Worm (Caenorhabditis elegans) whole organism, early embryonic: ENCODE results near the gene F32E10.5.

Source experiments
- B0310.2 ChIP-seq: sonication (generic microtip); optimal IDR thresholded peaks from 2 replicates; lab custom pipeline; 2016; ENCODE audit warnings: mild to moderate bottlenecking, missing genetic modification characterization, missing compliant biosample characterization
- ama-1 ChIP-seq: fragments of 150-350 bp; optimal IDR thresholded peaks from 2 replicates; lab custom pipeline; 2014
- hmg-4 ChIP-seq: fragments of 200-800 bp; sonication (Bioruptor generic); optimal IDR thresholded peaks from 2 replicates; lab custom pipeline; 2018; ENCODE audit warnings: mild to moderate bottlenecking, missing genetic modification characterization, missing compliant biosample characterization
- hnd-1 ChIP-seq: sonication (generic microtip); optimal IDR thresholded peaks from 2 replicates; lab custom pipeline; 2016; ENCODE audit warnings: missing genetic modification characterization, missing compliant biosample characterization
- pes-1 ChIP-seq: fragments of 200-800 bp; sonication (Bioruptor generic); IDR thresholded peaks from 2 replicates; pipeline ENCODE4 v1.3.6; 2022; ENCODE audit warnings: missing genetic modification reagents, missing genetic modification characterization, missing compliant biosample characterization
- tbx-37 ChIP-seq: fragments of 200-800 bp; sonication (Bioruptor generic); conservative IDR thresholded peaks from 2 replicates; pipeline ENCODE4 v1.3.6; 2022; ENCODE audit warnings: missing genetic modification reagents, missing genetic modification characterization, missing compliant biosample characterization
- tra-4 ChIP-seq: sonication (generic microtip); optimal IDR thresholded peaks from 2 replicates; lab custom pipeline; 2017; ENCODE audit warnings: missing genetic modification characterization, missing compliant biosample characterization

DNA sequence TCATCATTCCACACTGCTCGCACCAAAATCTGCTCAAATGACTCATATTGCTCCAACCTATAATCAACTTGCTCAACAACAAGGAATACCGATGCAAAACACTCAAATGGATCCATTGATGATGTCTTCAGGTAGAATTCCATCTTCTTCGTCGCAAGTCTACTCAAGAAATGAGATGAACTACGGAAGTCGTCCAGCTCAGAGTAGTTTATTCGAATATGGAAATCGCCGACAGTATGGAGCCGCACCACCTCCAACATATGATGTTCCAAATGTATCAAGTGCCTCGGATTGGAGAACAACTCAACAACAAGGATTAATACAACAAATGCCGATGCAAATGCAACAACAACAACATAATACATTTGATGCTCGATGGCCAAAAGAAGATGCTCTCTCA is 44.9 kb upstream of the F32E10.5 start:
- TF ChIP-seq pes-1 (GFP tag; lab: Robert Waterston, UW) (no peak), ama-1 (lab: Kevin White, UChicago) (no peak), hnd-1 (tag; lab: Kevin White, UChicago) (no peak), tbx-37 (GFP tag; lab: Robert Waterston, UW) (no peak), hmg-4 (no peak), tra-4 (no peak), B0310.2 (tag; lab: Kevin White, UChicago) (no peak)
